Fruit fly (Drosophila melanogaster) whole organism, embryonic: ENCODE results near the gene CG5087.

Experiments
- Atf3 ChIP-seq: fragments of 200-800 bp; sonication (Bioruptor generic); optimal IDR thresholded peaks from 3 replicates; lab custom pipeline; 2016; ENCODE audit warnings: missing biosample characterization, missing genetic modification characterization
- Bgb ChIP-seq: fragments of 200-800 bp; sonication (Bioruptor generic); IDR thresholded peaks from 2 replicates; pipeline ENCODE4 v1.3.6; 2022; ENCODE audit warnings: missing biosample characterization, missing genetic modification characterization; ENCODE audit not compliant: partially characterized antibody
- BtbVII ChIP-seq: fragments of 200-800 bp; sonication (Bioruptor generic); optimal IDR thresholded peaks from 3 replicates; lab custom pipeline; 2017; ENCODE audit warnings: missing biosample characterization, mild to moderate bottlenecking, missing genetic modification characterization
- C15 ChIP-seq: fragments of 200-800 bp; sonication (Bioruptor generic); IDR thresholded peaks from 3 replicates; pipeline ENCODE4 v1.3.6; 2022; ENCODE audit warnings: missing biosample characterization, missing genetic modification characterization
- CG10565 ChIP-seq: fragments of 200-800 bp; sonication (Bioruptor generic); optimal IDR thresholded peaks from 3 replicates; lab custom pipeline; 2016; ENCODE audit warnings: missing biosample characterization, mild to moderate bottlenecking, missing genetic modification characterization
- CG12659 ChIP-seq: fragments of 200-800 bp; sonication (Bioruptor generic); optimal IDR thresholded peaks from 3 replicates; lab custom pipeline; 2017; ENCODE audit warnings: mild to moderate bottlenecking, missing biosample characterization, missing genetic modification reagents, missing genetic modification characterization
- CG12942 ChIP-seq: fragments of 200-800 bp; sonication (Bioruptor generic); optimal IDR thresholded peaks from 3 replicates; lab custom pipeline; 2016; ENCODE audit warnings: missing biosample characterization, missing genetic modification characterization
- CG13296 ChIP-seq: fragments of 200-800 bp; sonication (Bioruptor generic); optimal IDR thresholded peaks from 3 replicates; lab custom pipeline; 2018; ENCODE audit warnings: missing biosample characterization, mild to moderate bottlenecking, missing genetic modification characterization
- CG13775 ChIP-seq: fragments of 200-800 bp; sonication (Bioruptor generic); optimal IDR thresholded peaks from 3 replicates; lab custom pipeline; 2017; ENCODE audit warnings: missing biosample characterization, mild to moderate bottlenecking, missing genetic modification characterization
- CG14667 ChIP-seq: fragments of 200-800 bp; sonication (Bioruptor generic); IDR thresholded peaks from 2 replicates; pipeline ENCODE4 v1.3.6; 2022; ENCODE audit warnings: missing biosample characterization, missing genetic modification characterization
- CG1602 ChIP-seq: fragments of 200-800 bp; sonication (Bioruptor generic); optimal IDR thresholded peaks from 3 replicates; lab custom pipeline; 2016; ENCODE audit warnings: missing biosample characterization, missing genetic modification characterization
- CG16813 ChIP-seq: fragments of 200-800 bp; sonication (Bioruptor generic); IDR thresholded peaks from 3 replicates; pipeline ENCODE4 v1.3.6; 2022; ENCODE audit warnings: missing biosample characterization, missing genetic modification characterization; ENCODE audit not compliant: partially characterized antibody
- CG1832 ChIP-seq: fragments of 200-800 bp; sonication (Bioruptor generic); optimal IDR thresholded peaks from 2 replicates; lab custom pipeline; 2017; ENCODE audit warnings: missing biosample characterization, mild to moderate bottlenecking, missing genetic modification characterization, inconsistent platforms
- CG18764 ChIP-seq: fragments of 200-800 bp; sonication (Bioruptor generic); optimal IDR thresholded peaks from 3 replicates; lab custom pipeline; 2016; ENCODE audit warnings: missing biosample characterization, missing genetic modification characterization
- CG2116 ChIP-seq: fragments of 200-800 bp; sonication (Bioruptor generic); optimal IDR thresholded peaks from 3 replicates; lab custom pipeline; 2018; ENCODE audit warnings: missing biosample characterization, mild to moderate bottlenecking, missing genetic modification characterization
- CG2712 ChIP-seq: fragments of 200-800 bp; optimal IDR thresholded peaks from 3 replicates; lab custom pipeline; 2019; ENCODE audit warnings: missing biosample characterization, mild to moderate bottlenecking, missing genetic modification characterization, moderate library complexity
- CG32532 ChIP-seq: fragments of 200-800 bp; sonication (Bioruptor generic); IDR thresholded peaks from 2 replicates; pipeline ENCODE4 v1.3.6; 2022; ENCODE audit warnings: missing biosample characterization, missing genetic modification characterization
- CG5245 ChIP-seq: fragments of 200-800 bp; sonication (Bioruptor generic); optimal IDR thresholded peaks from 3 replicates; lab custom pipeline; 2016; ENCODE audit warnings: missing biosample characterization, missing genetic modification characterization
- CG6683 ChIP-seq: fragments of 200-800 bp; sonication (Bioruptor generic); optimal IDR thresholded peaks from 2 replicates; lab custom pipeline; 2017; ENCODE audit warnings: missing biosample characterization, mild to moderate bottlenecking, missing genetic modification characterization, missing genetic modification reagents
- CG7745 ChIP-seq: fragments of 200-800 bp; sonication (Bioruptor generic); optimal IDR thresholded peaks from 2 replicates; lab custom pipeline; 2018; ENCODE audit warnings: missing biosample characterization, mild to moderate bottlenecking, missing genetic modification characterization, moderate library complexity
- CG8388 ChIP-seq: fragments of 200-800 bp; sonication (Bioruptor generic); optimal IDR thresholded peaks from 2 replicates; lab custom pipeline; 2019; ENCODE audit warnings: missing biosample characterization, mild to moderate bottlenecking, missing genetic modification characterization, moderate library complexity
- CG8944 ChIP-seq: fragments of 200-800 bp; sonication (Bioruptor generic); optimal IDR thresholded peaks from 3 replicates; lab custom pipeline; 2016; ENCODE audit warnings: missing biosample characterization, missing genetic modification characterization
- CG9932 ChIP-seq: fragments of 200-800 bp; sonication (Bioruptor generic); IDR thresholded peaks from 2 replicates; pipeline ENCODE4 v1.3.6; 2022; ENCODE audit warnings: missing biosample characterization, missing genetic modification characterization
- CHES-1-like ChIP-seq: fragments of 200-800 bp; sonication (Bioruptor generic); optimal IDR thresholded peaks from 2 replicates; lab custom pipeline; 2016; ENCODE audit warnings: missing biosample characterization, missing genetic modification characterization
- CTCF ChIP-seq: fragments of 200-800 bp; sonication (Bioruptor generic); optimal IDR thresholded peaks from 2 replicates; lab custom pipeline; 2017; ENCODE audit warnings: missing biosample characterization, mild to moderate bottlenecking, missing genetic modification characterization, moderate library complexity
- CoRest ChIP-seq: fragments of 200-800 bp; sonication (Bioruptor generic); optimal IDR thresholded peaks from 3 replicates; lab custom pipeline; 2018; ENCODE audit warnings: missing biosample characterization, mild to moderate bottlenecking, missing genetic modification characterization, moderate library complexity
- D19B ChIP-seq: fragments of 200-800 bp; sonication (Bioruptor generic); optimal IDR thresholded peaks from 2 replicates; lab custom pipeline; 2017; ENCODE audit warnings: missing biosample characterization, mild to moderate bottlenecking, missing genetic modification characterization
- Dll ChIP-seq: fragments of 200-800 bp; sonication (Bioruptor generic); IDR thresholded peaks from 4 replicates; pipeline ENCODE4 v1.3.6; 2022; ENCODE audit warnings: missing biosample characterization, missing genetic modification characterization; ENCODE audit not compliant: partially characterized antibody
- Doc2 ChIP-seq: fragments of 200-800 bp; sonication (Bioruptor generic); IDR thresholded peaks from 2 replicates; pipeline ENCODE4 v1.3.6; 2022; ENCODE audit warnings: missing biosample characterization, missing genetic modification characterization
- E2f2 ChIP-seq: fragments of 200-800 bp; sonication (Bioruptor generic); IDR thresholded peaks from 2 replicates; pipeline ENCODE4 v1.3.6; 2022; ENCODE audit warnings: missing biosample characterization, missing genetic modification characterization
- Hr39 ChIP-seq: fragments of >200 bp; optimal IDR thresholded peaks from 2 replicates; lab custom pipeline; 2017
- MBD-R2 ChIP-seq: fragments of 200-800 bp; sonication (Bioruptor generic); IDR thresholded peaks from 2 replicates; pipeline ENCODE4 v1.3.6; 2022; ENCODE audit warnings: missing biosample characterization, missing genetic modification characterization
- Mes4 ChIP-seq: fragments of 200-800 bp; sonication (Bioruptor generic); optimal IDR thresholded peaks from 2 replicates; lab custom pipeline; 2016; ENCODE audit warnings: missing biosample characterization, missing genetic modification characterization
- Nf-YC ChIP-seq: fragments of 200-800 bp; optimal IDR thresholded peaks from 3 replicates; lab custom pipeline; 2019; ENCODE audit warnings: missing biosample characterization, mild to moderate bottlenecking, missing genetic modification characterization, moderate library complexity
- Optix ChIP-seq: fragments of 200-800 bp; sonication (Bioruptor generic); IDR thresholded peaks from 3 replicates; pipeline ENCODE4 v1.3.6; 2022; ENCODE audit warnings: missing biosample characterization, missing genetic modification characterization
- Sin3A ChIP-seq: fragments of >200 bp; optimal IDR thresholded peaks from 2 replicates; lab custom pipeline; 2018
- Ssrp ChIP-seq: fragments of 200-800 bp; sonication (Bioruptor generic); optimal IDR thresholded peaks from 2 replicates; lab custom pipeline; 2018; ENCODE audit warnings: missing biosample characterization, mild to moderate bottlenecking, missing genetic modification characterization, moderate library complexity
- Xrp1 ChIP-seq: fragments of 200-800 bp; sonication (Bioruptor generic); IDR thresholded peaks from 2 replicates; pipeline ENCODE4 v1.3.6; 2022; ENCODE audit warnings: missing biosample characterization, missing genetic modification characterization
- az2 ChIP-seq: fragments of 200-800 bp; sonication (Bioruptor generic); optimal IDR thresholded peaks from 3 replicates; lab custom pipeline; 2016; ENCODE audit warnings: missing biosample characterization, missing genetic modification characterization
- cad ChIP-seq: fragments of >200 bp; optimal IDR thresholded peaks from 2 replicates; lab custom pipeline; 2017; ENCODE audit warnings: missing biosample characterization, missing genetic modification characterization
- crol ChIP-seq: fragments of 200-800 bp; sonication (Bioruptor generic); IDR thresholded peaks from 2 replicates; pipeline ENCODE4 v1.3.6; 2022; ENCODE audit warnings: missing biosample characterization, missing genetic modification characterization
- crp ChIP-seq, 2 experiments: fragments of 200-800 bp; sonication (Bioruptor generic); optimal IDR thresholded peaks; 2 replicates in 1 of 2; 3 replicates in 1 of 2; lab custom pipeline; 2017; ENCODE audit warnings: missing biosample characterization in 2 of 2, missing genetic modification characterization in 2 of 2, mild to moderate bottlenecking in 1 of 2, moderate library complexity in 1 of 2
- dati ChIP-seq: fragments of 200-800 bp; sonication (Bioruptor generic); IDR thresholded peaks from 2 replicates; pipeline ENCODE4 v1.3.6; 2022; ENCODE audit warnings: missing biosample characterization, missing genetic modification characterization
- ewg ChIP-seq: fragments of 200-800 bp; sonication (Bioruptor generic); optimal IDR thresholded peaks from 3 replicates; lab custom pipeline; 2017; ENCODE audit warnings: mild to moderate bottlenecking, missing biosample characterization, missing genetic modification reagents, missing genetic modification characterization
- fd96Cb ChIP-seq: fragments of 200-800 bp; sonication (Bioruptor generic); optimal IDR thresholded peaks from 2 replicates; lab custom pipeline; 2018; ENCODE audit warnings: missing biosample characterization, mild to moderate bottlenecking, missing genetic modification characterization, moderate library complexity
- gem ChIP-seq: fragments of 200-800 bp; sonication (Bioruptor generic); optimal IDR thresholded peaks from 2 replicates; lab custom pipeline; 2019; ENCODE audit warnings: missing biosample characterization, mild to moderate bottlenecking, missing genetic modification characterization, moderate library complexity
- gro ChIP-seq: fragments of 200-800 bp; sonication (Bioruptor generic); optimal IDR thresholded peaks from 2 replicates; lab custom pipeline; 2016; ENCODE audit warnings: missing biosample characterization, missing genetic modification characterization
- ham ChIP-seq: fragments of 200-800 bp; sonication (Bioruptor generic); IDR thresholded peaks from 2 replicates; pipeline ENCODE4 v1.3.6; 2022; ENCODE audit warnings: missing biosample characterization, missing genetic modification characterization
- hth ChIP-seq: fragments of >200 bp; optimal IDR thresholded peaks from 2 replicates; lab custom pipeline; 2017; ENCODE audit warnings: inconsistent platforms
- pfk ChIP-seq: fragments of 200-800 bp; sonication (Bioruptor generic); optimal IDR thresholded peaks from 2 replicates; lab custom pipeline; 2018; ENCODE audit warnings: missing biosample characterization, mild to moderate bottlenecking, missing genetic modification characterization, moderate library complexity
- phol ChIP-seq: fragments of 200-800 bp; sonication (Bioruptor generic); optimal IDR thresholded peaks from 3 replicates; lab custom pipeline; 2018; ENCODE audit warnings: missing biosample characterization, mild to moderate bottlenecking, missing genetic modification characterization, moderate library complexity
- pzg ChIP-seq: fragments of 200-800 bp; sonication (Bioruptor generic); optimal IDR thresholded peaks from 3 replicates; lab custom pipeline; 2018; ENCODE audit warnings: missing biosample characterization, mild to moderate bottlenecking, missing genetic modification characterization, moderate library complexity
- vvl ChIP-seq: fragments of 200-800 bp; sonication (Bioruptor generic); IDR thresholded peaks from 2 replicates; pipeline ENCODE4 v1.3.6; 2022; ENCODE audit warnings: missing biosample characterization, missing genetic modification characterization

CG5087 gene

DNA sequence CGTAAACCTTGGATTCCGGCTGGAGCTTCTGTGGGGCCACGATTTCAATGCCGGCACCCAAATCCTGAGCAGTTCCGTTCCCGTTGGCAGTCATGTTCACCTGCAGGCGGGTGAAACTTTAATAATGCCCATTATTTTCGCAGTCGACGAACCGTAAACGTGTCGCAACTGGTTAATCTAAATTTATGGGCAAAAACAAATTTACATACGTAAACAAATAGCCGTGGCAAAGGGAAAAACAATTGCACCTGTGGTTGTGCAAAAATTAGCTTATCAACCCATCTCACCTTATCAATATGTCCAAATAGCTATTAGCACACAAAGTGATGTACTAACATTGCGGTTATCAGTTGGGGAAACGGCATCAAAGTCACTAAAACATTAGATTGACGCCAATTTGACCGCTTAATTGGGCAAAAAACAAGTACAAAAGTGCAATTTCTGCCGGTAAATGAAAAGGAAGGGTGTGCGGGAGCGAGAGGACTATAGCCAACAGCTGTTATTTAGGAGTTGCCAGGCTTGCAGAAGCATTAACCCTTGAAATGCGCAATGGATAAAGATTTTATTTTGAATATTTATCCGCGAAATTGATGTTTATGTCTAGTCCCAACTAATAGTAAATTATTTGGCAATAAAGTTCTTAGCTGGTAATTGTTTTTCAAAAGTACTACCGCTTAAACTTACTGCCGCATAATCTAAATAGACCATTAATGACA, 12.7 kb upstream of the CG5087 start (continued):
- TF ChIP-seq CG12659 (GFP tag; lab: Kevin White, UChicago) (no peak), Atf3 (GFP tag; lab: Kevin White, UChicago) (no peak), ewg (GFP tag; lab: Kevin White, UChicago) (peak; percentile 8), CG13296 (GFP tag; lab: Kevin White, UChicago) (no peak), Dll (GFP tag; lab: Robert Waterston, UW) (no peak), CG12942 (GFP tag; lab: Kevin White, UChicago) (no peak), CG1832 (GFP tag; lab: Kevin White, UChicago) (peak; percentile 4), fd96Cb (tag; lab: Kevin White, UChicago) (no peak), crol (GFP tag; lab: Robert Waterston, UW) (no peak), Ssrp (tag; lab: Kevin White, UChicago) (no peak), Hr39 (lab: Kevin White, UChicago) (no peak), pzg (GFP tag; lab: Kevin White, UChicago) (peak; percentile 6), Bgb (no peak), Nf-YC (tag; lab: Kevin White, UChicago) (no peak), BtbVII (GFP tag; lab: Kevin White, UChicago) (no peak), CG32532 (GFP tag; lab: Robert Waterston, UW) (no peak), az2 (no peak), CG2116 (GFP tag; lab: Kevin White, UChicago) (no peak), Optix (no peak), pfk (GFP tag; lab: Kevin White, UChicago) (no peak), Doc2 (no peak), CG18764 (no peak), CG8944 (no peak), MBD-R2 (GFP tag; lab: Robert Waterston, UW) (peak; percentile 37; the same call in 1 of the 2 replicates), CHES-1-like (no peak), CG14667 (no peak), gem (no peak), CG8388 (GFP tag; lab: Kevin White, UChicago) (no peak), CoRest (tag; lab: Kevin White, UChicago) (no peak), E2f2 (GFP tag; lab: Robert Waterston, UW) (peak; percentile 48), CG5245 (no peak), crp (GFP tag; optimal IDR thresholded peaks at IDR 0.05; lab: Kevin White, UChicago) (peak; percentile 26 to 82), cad (no peak), CG2712 (no peak), hth (lab: Kevin White, UChicago) (no peak)

DNA sequence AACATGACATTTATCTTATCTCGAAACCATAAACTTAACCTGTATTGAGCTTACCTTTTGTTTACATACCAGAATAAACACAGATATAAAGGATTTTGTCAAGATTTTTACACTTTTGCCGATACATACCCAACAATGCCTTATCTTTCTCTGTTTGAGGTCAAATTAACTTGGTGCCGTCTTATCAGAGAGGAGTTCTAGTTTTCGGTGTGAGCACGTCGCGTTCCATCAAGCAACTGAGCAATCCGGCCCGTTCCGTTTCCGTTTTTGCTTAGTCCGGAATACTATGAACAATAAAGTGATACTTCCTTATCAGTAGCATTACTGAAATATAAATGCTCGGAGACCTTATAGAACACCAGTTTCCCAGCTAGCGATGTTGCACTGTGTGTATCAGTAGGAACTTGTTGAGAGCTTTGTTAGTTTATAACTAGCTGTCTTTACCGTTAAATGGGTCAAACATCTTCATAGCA, 12.1 kb upstream of the CG5087 start, which contains the start of gene Galk:
TSS of gene Galk (minus strand) at position 244 of the 473 bp plus-strand sequence.
- TF ChIP-seq vvl (GFP tag; lab: Robert Waterston, UW) (peak; percentile 66), CG16813 (GFP tag; lab: Robert Waterston, UW) (no peak), CG1602 (GFP tag; lab: Kevin White, UChicago) (peak; percentile 4), Sin3A (no peak), Xrp1 (no peak; the same call in 1 of the 2 replicates), CG13775 (GFP tag; lab: Kevin White, UChicago) (no peak), CG7745 (tag; lab: Kevin White, UChicago) (no peak), Mes4 (GFP tag; lab: Kevin White, UChicago) (no peak), CG9932 (peak; percentile 87), C15 (0 out of 3 replicates have a peak, but pooled peaks have one; percentile 57), D19B (no peak), CG10565 (GFP tag; lab: Kevin White, UChicago) (no peak), ham (GFP tag; lab: Robert Waterston, UW) (no peak), CoRest (tag; lab: Kevin White, UChicago) (no peak), CTCF (GFP tag; lab: Kevin White, UChicago) (no peak), phol (tag; lab: Kevin White, UChicago) (no peak), gro (GFP tag; lab: Kevin White, UChicago) (peak; percentile 68), CG6683 (GFP tag; lab: Kevin White, UChicago) (peak; percentile 7), CG8944 (peak; percentile 27), dati (GFP tag; lab: Robert Waterston, UW) (0 out of 2 replicates have a peak, but pooled peaks have one; percentile 30)
